Fruit fly (Drosophila melanogaster) whole organism, embryonic: ENCODE results near the gene CG7551.

Experiments used
- ATbp ChIP-seq: fragments of 200-800 bp; sonication (Bioruptor generic); optimal IDR thresholded peaks from 2 replicates; lab custom pipeline; 2017; ENCODE audit warnings: missing biosample characterization, mild to moderate bottlenecking, missing genetic modification characterization, missing genetic modification reagents
- Aef1 ChIP-seq: fragments of 200-800 bp; sonication (Bioruptor generic); IDR thresholded peaks from 3 replicates; pipeline ENCODE4 v1.3.6; 2022; ENCODE audit warnings: missing biosample characterization, missing genetic modification characterization
- CG13296 ChIP-seq: fragments of 200-800 bp; sonication (Bioruptor generic); optimal IDR thresholded peaks from 3 replicates; lab custom pipeline; 2018; ENCODE audit warnings: missing biosample characterization, mild to moderate bottlenecking, missing genetic modification characterization
- CG14710 ChIP-seq: fragments of 200-800 bp; sonication (Bioruptor generic); optimal IDR thresholded peaks from 3 replicates; lab custom pipeline; 2019; ENCODE audit warnings: missing biosample characterization, mild to moderate bottlenecking, missing genetic modification characterization, moderate library complexity
- CG1603 ChIP-seq: fragments of 200-800 bp; sonication (Bioruptor generic); optimal IDR thresholded peaks from 2 replicates; lab custom pipeline; 2019; ENCODE audit warnings: missing biosample characterization, mild to moderate bottlenecking, missing genetic modification characterization, moderate library complexity
- CG16813 ChIP-seq: fragments of 200-800 bp; sonication (Bioruptor generic); IDR thresholded peaks from 3 replicates; pipeline ENCODE4 v1.3.6; 2022; ENCODE audit warnings: missing biosample characterization, missing genetic modification characterization; ENCODE audit not compliant: partially characterized antibody
- CG2199 ChIP-seq: fragments of 200-800 bp; sonication (Bioruptor generic); IDR thresholded peaks from 3 replicates; pipeline ENCODE4 v1.3.6; 2022; ENCODE audit warnings: missing biosample characterization, missing genetic modification characterization
- CG2678 ChIP-seq: fragments of 200-800 bp; sonication (Bioruptor generic); optimal IDR thresholded peaks from 3 replicates; lab custom pipeline; 2019; ENCODE audit warnings: missing biosample characterization, mild to moderate bottlenecking, missing genetic modification characterization, moderate library complexity
- CG31365 ChIP-seq: fragments of 200-800 bp; sonication (Bioruptor generic); optimal IDR thresholded peaks from 2 replicates; lab custom pipeline; 2018; ENCODE audit warnings: missing biosample characterization, mild to moderate bottlenecking, missing genetic modification characterization
- CG31388 ChIP-seq: fragments of 200-800 bp; sonication (Bioruptor generic); optimal IDR thresholded peaks from 2 replicates; lab custom pipeline; 2016; ENCODE audit warnings: missing biosample characterization, missing genetic modification characterization
- CG34422 ChIP-seq: fragments of 200-800 bp; sonication (Bioruptor generic); IDR thresholded peaks from 3 replicates; pipeline ENCODE4 v1.3.6; 2022; ENCODE audit warnings: missing biosample characterization, missing genetic modification characterization
- CG3847 ChIP-seq: fragments of 200-800 bp; sonication (Bioruptor generic); IDR thresholded peaks from 2 replicates; pipeline ENCODE4 v1.3.6; 2022; ENCODE audit warnings: missing biosample characterization, missing genetic modification characterization
- CG42726 ChIP-seq: fragments of 200-800 bp; sonication (Bioruptor generic); IDR thresholded peaks from 2 replicates; pipeline ENCODE4 v1.3.6; 2022; ENCODE audit warnings: missing biosample characterization, missing genetic modification characterization; ENCODE audit not compliant: partially characterized antibody
- CG4404 ChIP-seq: fragments of 200-800 bp; sonication (Bioruptor generic); IDR thresholded peaks from 2 replicates; pipeline ENCODE4 v1.3.6; 2022; ENCODE audit warnings: missing biosample characterization, missing genetic modification characterization
- CG6765 ChIP-seq: fragments of 200-800 bp; sonication (Bioruptor generic); optimal IDR thresholded peaks from 3 replicates; lab custom pipeline; 2017; ENCODE audit warnings: missing biosample characterization, mild to moderate bottlenecking, missing genetic modification characterization
- CG7786 ChIP-seq: fragments of 200-800 bp; sonication (Bioruptor generic); optimal IDR thresholded peaks from 2 replicates; lab custom pipeline; 2016; ENCODE audit warnings: missing biosample characterization, missing genetic modification characterization
- CG8944 ChIP-seq: fragments of 200-800 bp; sonication (Bioruptor generic); optimal IDR thresholded peaks from 3 replicates; lab custom pipeline; 2016; ENCODE audit warnings: missing biosample characterization, missing genetic modification characterization
- CkIIα-i1 ChIP-seq: fragments of 200-800 bp; sonication (Bioruptor generic); IDR thresholded peaks from 2 replicates; pipeline ENCODE4 v1.3.6; 2022; ENCODE audit warnings: missing biosample characterization, missing genetic modification characterization
- CrebB ChIP-seq: fragments of 200-800 bp; sonication (Bioruptor generic); optimal IDR thresholded peaks from 3 replicates; lab custom pipeline; 2018; ENCODE audit warnings: missing biosample characterization, mild to moderate bottlenecking, missing genetic modification characterization
- Dbx ChIP-seq: fragments of 200-800 bp; sonication (Bioruptor generic); IDR thresholded peaks from 3 replicates; pipeline ENCODE4 v1.3.6; 2022; ENCODE audit warnings: missing biosample characterization, missing genetic modification characterization
- Ets97D ChIP-seq: fragments of 200-800 bp; sonication (Bioruptor generic); optimal IDR thresholded peaks from 3 replicates; lab custom pipeline; 2016; ENCODE audit warnings: missing biosample characterization, missing genetic modification characterization
- Hey ChIP-seq: fragments of 200-800 bp; sonication (Bioruptor generic); optimal IDR thresholded peaks from 3 replicates; lab custom pipeline; 2018; ENCODE audit warnings: missing biosample characterization, mild to moderate bottlenecking, missing genetic modification characterization
- Kr ChIP-seq: fragments of 200-800 bp; sonication (Bioruptor generic); optimal IDR thresholded peaks from 2 replicates; lab custom pipeline; 2017; ENCODE audit warnings: missing biosample characterization, mild to moderate bottlenecking, missing genetic modification characterization
- Mrtf ChIP-seq: fragments of 200-800 bp; sonication (Bioruptor generic); IDR thresholded peaks from 3 replicates; pipeline ENCODE4 v1.3.6; 2022; ENCODE audit warnings: missing biosample characterization, missing genetic modification characterization
- NC2β ChIP-seq: fragments of 200-800 bp; sonication (Bioruptor generic); optimal IDR thresholded peaks from 2 replicates; lab custom pipeline; 2016; ENCODE audit warnings: missing biosample characterization, missing genetic modification characterization
- abd-A ChIP-seq: fragments of 200-800 bp; sonication (Bioruptor generic); optimal IDR thresholded peaks from 3 replicates; lab custom pipeline; 2019; ENCODE audit warnings: missing biosample characterization, mild to moderate bottlenecking, missing genetic modification characterization, moderate library complexity
- chinmo ChIP-seq: fragments of 200-800 bp; sonication (Bioruptor generic); IDR thresholded peaks from 4 replicates; pipeline ENCODE4 v1.3.6; 2022; ENCODE audit warnings: missing biosample characterization, missing genetic modification characterization; ENCODE audit not compliant: partially characterized antibody
- crol ChIP-seq: fragments of 200-800 bp; sonication (Bioruptor generic); IDR thresholded peaks from 2 replicates; pipeline ENCODE4 v1.3.6; 2022; ENCODE audit warnings: missing biosample characterization, missing genetic modification characterization
- mirr ChIP-seq: fragments of 200-800 bp; sonication (Bioruptor generic); optimal IDR thresholded peaks from 3 replicates; lab custom pipeline; 2018; ENCODE audit warnings: missing biosample characterization, mild to moderate bottlenecking, missing genetic modification characterization
- nerfin-1 ChIP-seq: fragments of 200-800 bp; sonication (Bioruptor generic); optimal IDR thresholded peaks from 3 replicates; lab custom pipeline; 2019; ENCODE audit warnings: missing biosample characterization, mild to moderate bottlenecking, missing genetic modification characterization, moderate library complexity
- oc ChIP-seq: fragments of 200-800 bp; sonication (Bioruptor generic); optimal IDR thresholded peaks from 2 replicates; lab custom pipeline; 2018; ENCODE audit warnings: missing biosample characterization, mild to moderate bottlenecking, missing genetic modification characterization, moderate library complexity
- pros ChIP-seq: fragments of 200-800 bp; sonication (Bioruptor generic); optimal IDR thresholded peaks from 3 replicates; lab custom pipeline; 2019; ENCODE audit warnings: missing biosample characterization, mild to moderate bottlenecking, missing genetic modification characterization, moderate library complexity
- rib ChIP-seq: fragments of 200-800 bp; sonication (Bioruptor generic); IDR thresholded peaks from 2 replicates; pipeline ENCODE4 v1.3.6; 2022; ENCODE audit warnings: missing biosample characterization, missing genetic modification characterization
- row ChIP-seq: fragments of 200-800 bp; sonication (Bioruptor generic); IDR thresholded peaks from 3 replicates; pipeline ENCODE4 v1.3.6; 2022; ENCODE audit warnings: missing biosample characterization, missing genetic modification characterization
- sens ChIP-seq: fragments of 200-800 bp; sonication (Bioruptor generic); peaks from one replicate; lab custom pipeline; 2016; ENCODE audit warnings: missing biosample characterization, missing genetic modification characterization
- sqz ChIP-seq: fragments of 200-800 bp; sonication (Bioruptor generic); optimal IDR thresholded peaks from 3 replicates; lab custom pipeline; 2018; ENCODE audit warnings: missing biosample characterization, mild to moderate bottlenecking, missing genetic modification characterization
- twi ChIP-seq: fragments of 200-800 bp; optimal IDR thresholded peaks from 2 replicates; lab custom pipeline; 2019; ENCODE audit warnings: missing biosample characterization, mild to moderate bottlenecking, missing genetic modification characterization, moderate library complexity
- zen ChIP-seq: fragments of 200-800 bp; sonication (Bioruptor generic); optimal IDR thresholded peaks from 3 replicates; lab custom pipeline; 2018; ENCODE audit warnings: missing biosample characterization, mild to moderate bottlenecking, missing genetic modification characterization, moderate library complexity
- zf30C ChIP-seq: fragments of 200-800 bp; sonication (Bioruptor generic); optimal IDR thresholded peaks from 3 replicates; lab custom pipeline; 2018; ENCODE audit warnings: missing biosample characterization, mild to moderate bottlenecking, missing genetic modification characterization

The CG7551 gene

dm6 chr3L:11420976-11421375, 37.3 kb upstream of the CG7551 start (continued):
- TF ChIP-seq rib (GFP tag; lab: Robert Waterston, UW) (0 out of 2 replicates have a peak, but pooled peaks have one; percentile 15), CG2199 (GFP tag; lab: Robert Waterston, UW) (no peak), zen (peak; percentile 20), CG2678 (tag; lab: Kevin White, UChicago) (peak; percentile 20), sens (GFP tag; lab: Kevin White, UChicago) (peak; percentile 70), Ets97D (GFP tag; lab: Kevin White, UChicago) (no peak), pros (GFP tag; lab: Kevin White, UChicago) (peak; percentile 42), CG34422 (GFP tag; lab: Robert Waterston, UW) (no peak), sqz (GFP tag; lab: Kevin White, UChicago) (peak; percentile 68), CG3847 (GFP tag; lab: Robert Waterston, UW) (0 out of 2 replicates have a peak, but pooled peaks have one; percentile 10)

- TF ChIP-seq crol (GFP tag; lab: Robert Waterston, UW): peak; percentile 78
- TF ChIP-seq Dbx (GFP tag; lab: Robert Waterston, UW): 0 out of 3 replicates have a peak, but pooled peaks have one; percentile 21
- TF ChIP-seq Hey: peak; percentile 97
- TF ChIP-seq zf30C (GFP tag; lab: Kevin White, UChicago): no peak
- peak; percentile 49; the same call in 1 of the 2 replicates for TF ChIP-seq CG42726 (GFP tag; lab: Robert Waterston, UW)
- no peak for TF ChIP-seq NC2β (GFP tag; lab: Kevin White, UChicago)
- TF ChIP-seq twi: peak; percentile 35
- TF ChIP-seq nerfin-1: peak; percentile 32
- TF ChIP-seq chinmo: 0 out of 4 replicates have a peak, but pooled peaks have one; percentile 16
- TF ChIP-seq oc: peak; percentile 69
- TF ChIP-seq CkIIα-i1 (GFP tag; lab: Robert Waterston, UW): no peak
- peak; percentile 4 for TF ChIP-seq mirr
- no peak for TF ChIP-seq CG16813 (GFP tag; lab: Robert Waterston, UW)
- peak; percentile 3 for TF ChIP-seq CrebB (tag; lab: Kevin White, UChicago)
- TF ChIP-seq Aef1 (GFP tag; lab: Robert Waterston, UW): no peak
- TF ChIP-seq CG31365: no peak
- peak; percentile 22; the same call in 1 of the 3 replicates for TF ChIP-seq CG2199 (GFP tag; lab: Robert Waterston, UW)
- no peak for TF ChIP-seq CG7786 (GFP tag; lab: Kevin White, UChicago)
- TF ChIP-seq CG31388 (GFP tag; lab: Kevin White, UChicago): no peak
- TF ChIP-seq Mrtf (GFP tag; lab: Robert Waterston, UW): no peak
- TF ChIP-seq row (GFP tag; lab: Robert Waterston, UW): no peak
- no peak for TF ChIP-seq CG6765 (GFP tag; lab: Kevin White, UChicago)
- TF ChIP-seq pros (GFP tag; lab: Kevin White, UChicago): peak; percentile 92
- TF ChIP-seq abd-A: peak; percentile 50
- TF ChIP-seq CG13296 (GFP tag; lab: Kevin White, UChicago): no peak
- no peak for TF ChIP-seq CG8944 (GFP tag; lab: Kevin White, UChicago)
- TF ChIP-seq CG1603 (tag; lab: Kevin White, UChicago): no peak
- no peak for TF ChIP-seq ATbp (GFP tag; lab: Kevin White, UChicago)
- TF ChIP-seq CG14710 (tag; lab: Kevin White, UChicago): no peak
- no peak for TF ChIP-seq CG4404 (GFP tag; lab: Robert Waterston, UW)
- TF ChIP-seq Kr: peak; percentile 75
These were observed 36.4 kb upstream of the CG7551 start for dm6 chr3L:11421905-11422304.
